Worm (Caenorhabditis elegans) whole organism, L2 larva: ENCODE measurements around the gene C28H8.2.

Source experiments
- F13H6.1 ChIP-seq: sonication (generic microtip); optimal IDR thresholded peaks from 2 replicates; lab custom pipeline; 2016; ENCODE audit warnings: missing genetic modification characterization, missing compliant biosample characterization
- alr-1 ChIP-seq: fragments of 150-350 bp; optimal IDR thresholded peaks from 2 replicates; lab custom pipeline; 2014; ENCODE audit warnings: missing biosample characterization, missing genetic modification characterization
- aly-2 ChIP-seq: fragments of 150-350 bp; optimal IDR thresholded peaks from 2 replicates; lab custom pipeline; 2014; ENCODE audit warnings: missing biosample characterization, missing genetic modification characterization
- ama-1 ChIP-seq: fragments of 150-350 bp; optimal IDR thresholded peaks from 2 replicates; lab custom pipeline; 2018; ENCODE audit warnings: inconsistent platforms
- blmp-1 ChIP-seq: sonication (generic microtip); optimal IDR thresholded peaks from 2 replicates; lab custom pipeline; 2017; ENCODE audit warnings: missing genetic modification characterization, mild to moderate bottlenecking, missing compliant biosample characterization, antibody characterized with exemption, moderate library complexity; ENCODE audit not compliant: insufficient read depth
- dmd-4 ChIP-seq: sonication (generic microtip); optimal IDR thresholded peaks from 2 replicates; lab custom pipeline; 2017; ENCODE audit warnings: missing biosample characterization, missing genetic modification characterization
- fos-1 ChIP-seq: fragments of 150-350 bp; optimal IDR thresholded peaks from 2 replicates; lab custom pipeline; 2014; ENCODE audit warnings: missing biosample characterization, missing genetic modification characterization
- lin-11 ChIP-seq: fragments of 150-350 bp; sonication (generic microtip); optimal IDR thresholded peaks from 2 replicates; lab custom pipeline; 2014; ENCODE audit warnings: missing biosample characterization, missing genetic modification characterization, inconsistent platforms, mixed read lengths
- nhr-237 ChIP-seq: fragments of 150-350 bp; optimal IDR thresholded peaks from 2 replicates; lab custom pipeline; 2014; ENCODE audit warnings: missing biosample characterization, missing genetic modification characterization
- skn-1 ChIP-seq: sonication (generic microtip); optimal IDR thresholded peaks from 2 replicates; lab custom pipeline; 2017; ENCODE audit warnings: missing biosample characterization, missing genetic modification characterization
- snpc-4 ChIP-seq: fragments of 150-350 bp; optimal IDR thresholded peaks from 2 replicates; lab custom pipeline; 2014; ENCODE audit warnings: missing biosample characterization, missing genetic modification characterization
- unc-62 ChIP-seq: fragments of 150-350 bp; optimal IDR thresholded peaks from 2 replicates; lab custom pipeline; 2014; ENCODE audit warnings: missing biosample characterization, missing genetic modification reagents, missing genetic modification characterization

DNA sequence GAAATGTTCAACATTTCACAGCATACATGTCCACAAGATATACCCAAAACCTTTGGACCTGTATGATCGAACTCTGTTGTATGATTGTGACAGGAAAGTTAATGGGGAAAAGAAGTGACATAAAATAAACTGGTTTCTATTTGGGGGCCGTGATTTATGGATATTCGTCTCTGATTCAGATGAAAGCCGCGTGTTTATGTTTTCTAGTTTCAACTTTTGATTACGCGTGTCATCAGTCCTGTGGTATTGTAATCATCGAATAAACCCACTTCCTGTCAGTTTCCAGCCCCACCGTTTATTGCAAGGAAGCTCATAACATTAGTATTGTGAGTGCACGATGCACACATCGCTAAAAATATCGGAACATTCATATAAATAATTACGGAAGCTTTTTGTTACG is 2.1 kb downstream of the C28H8.2 start:
- TF ChIP-seq alr-1 (tag; lab: Kevin White, UChicago): no peak
- no peak for TF ChIP-seq aly-2 (tag; lab: Kevin White, UChicago)
- TF ChIP-seq blmp-1 (tag; lab: Kevin White, UChicago): peak; percentile 33
- TF ChIP-seq unc-62: no peak
- TF ChIP-seq ama-1: no peak
- no peak for TF ChIP-seq nhr-237 (tag; lab: Kevin White, UChicago)
- no peak for TF ChIP-seq skn-1 (tag; lab: Kevin White, UChicago)
- TF ChIP-seq lin-11: no peak
- TF ChIP-seq F13H6.1 (tag; lab: Kevin White, UChicago): no peak
- TF ChIP-seq dmd-4 (tag; lab: Kevin White, UChicago): no peak
- no peak for TF ChIP-seq snpc-4 (tag; lab: Kevin White, UChicago)
- no peak for TF ChIP-seq fos-1
